Fruit fly (Drosophila melanogaster) whole organism, adult: ENCODE data around the gene CG13901.

Experiments used
- CG14711 ChIP-seq: fragments of 200-800 bp; sonication (Bioruptor generic); optimal IDR thresholded peaks from 2 replicates; lab custom pipeline; 2018; ENCODE audit warnings: missing biosample characterization, mild to moderate bottlenecking, missing genetic modification characterization, moderate library complexity
- CG7101 ChIP-seq: fragments of 200-800 bp; sonication (Bioruptor generic); optimal IDR thresholded peaks from 2 replicates; lab custom pipeline; 2018; ENCODE audit warnings: missing biosample characterization, mild to moderate bottlenecking, missing genetic modification characterization, moderate library complexity
- Clk ChIP-seq: fragments of 200-800 bp; sonication (Bioruptor generic); optimal IDR thresholded peaks from 2 replicates; lab custom pipeline; 2017; ENCODE audit warnings: missing biosample characterization, missing genetic modification characterization
- toe ChIP-seq: fragments of 200-800 bp; sonication (Bioruptor generic); optimal IDR thresholded peaks from 2 replicates; lab custom pipeline; 2016; ENCODE audit warnings: missing biosample characterization, missing genetic modification characterization

DNA sequence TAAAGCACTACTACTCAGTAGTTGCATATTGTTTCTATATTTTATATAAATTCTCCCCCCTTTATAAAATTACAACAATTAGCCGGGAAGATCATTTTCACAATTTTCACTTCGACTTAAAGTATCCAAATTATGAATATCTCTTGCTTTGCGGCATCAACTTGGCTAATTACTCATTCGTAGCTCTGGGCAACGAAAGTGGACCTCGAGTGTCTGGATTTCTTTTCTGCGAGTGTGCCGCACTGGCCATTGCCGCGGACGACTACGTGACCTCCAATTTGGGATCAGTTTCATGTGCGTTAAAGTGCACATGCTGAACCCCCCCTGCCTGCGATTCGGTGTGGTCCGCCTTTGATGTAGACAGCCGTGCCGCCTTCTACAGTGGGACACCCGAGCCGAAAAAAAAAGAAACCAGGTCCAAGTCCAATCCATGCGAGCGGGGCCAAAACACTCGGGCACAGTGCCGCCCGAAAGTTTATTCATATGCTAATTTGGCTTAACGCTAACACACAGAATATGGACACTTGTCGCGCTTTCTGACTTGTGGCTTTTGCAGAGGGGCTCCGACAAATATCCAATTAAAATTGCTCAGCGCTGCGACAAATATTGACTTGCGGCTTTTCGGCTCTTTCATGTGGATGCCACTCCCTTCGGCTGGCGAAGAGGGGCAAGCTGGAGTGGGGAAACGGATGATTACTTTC, 19.0 kb downstream of the CG13901 start:
- TF ChIP-seq Clk (GFP tag; lab: Kevin White, UChicago), result no peak
- no peak for TF ChIP-seq toe (GFP tag; lab: Kevin White, UChicago)
- no peak for TF ChIP-seq CG7101
- TF ChIP-seq CG14711 (tag; lab: Kevin White, UChicago), result no peak
